Fruit fly (Drosophila melanogaster) whole organism, embryonic: Measurements from ENCODE around the gene mRpL19.

Experiments used
- Antp ChIP-seq: fragments of 200-800 bp; sonication (Bioruptor generic); optimal IDR thresholded peaks from 3 replicates; lab custom pipeline; 2016; ENCODE audit warnings: missing biosample characterization, missing genetic modification characterization
- Asciz ChIP-seq: fragments of 200-800 bp; sonication (Bioruptor generic); optimal IDR thresholded peaks from 2 replicates; lab custom pipeline; 2017; ENCODE audit warnings: missing biosample characterization, mild to moderate bottlenecking, missing genetic modification characterization, missing genetic modification reagents
- Atf-2 ChIP-seq: fragments of 200-800 bp; sonication (Bioruptor generic); optimal IDR thresholded peaks from 2 replicates; lab custom pipeline; 2016; ENCODE audit warnings: missing biosample characterization, missing genetic modification characterization
- CG1024 ChIP-seq: fragments of 200-800 bp; sonication (Bioruptor generic); IDR thresholded peaks from 2 replicates; pipeline ENCODE4 v1.3.6; 2022; ENCODE audit warnings: missing biosample characterization, missing genetic modification characterization
- CG11504 ChIP-seq: fragments of 200-800 bp; sonication (Bioruptor generic); optimal IDR thresholded peaks from 3 replicates; lab custom pipeline; 2019; ENCODE audit warnings: missing biosample characterization, mild to moderate bottlenecking, missing genetic modification characterization, moderate library complexity
- CG1233 ChIP-seq: fragments of 200-800 bp; sonication (Bioruptor generic); optimal IDR thresholded peaks from 4 replicates; lab custom pipeline; 2018; ENCODE audit warnings: missing biosample characterization, mild to moderate bottlenecking, missing genetic modification characterization
- CG13123 ChIP-seq: fragments of 200-800 bp; sonication (Bioruptor generic); optimal IDR thresholded peaks from 2 replicates; lab custom pipeline; 2016; ENCODE audit warnings: missing biosample characterization, missing genetic modification characterization
- CG1529 ChIP-seq: fragments of 200-800 bp; sonication (Bioruptor generic); optimal IDR thresholded peaks from 3 replicates; lab custom pipeline; 2018; ENCODE audit warnings: missing biosample characterization, missing genetic modification characterization
- CG15479 ChIP-seq: fragments of 200-800 bp; sonication (Bioruptor generic); optimal IDR thresholded peaks from 3 replicates; lab custom pipeline; 2019; ENCODE audit warnings: missing biosample characterization, mild to moderate bottlenecking, missing genetic modification characterization, moderate library complexity
- CG42726 ChIP-seq: fragments of 200-800 bp; sonication (Bioruptor generic); IDR thresholded peaks from 2 replicates; pipeline ENCODE4 v1.3.6; 2022; ENCODE audit warnings: missing biosample characterization, missing genetic modification characterization; ENCODE audit not compliant: partially characterized antibody
- CG6683 ChIP-seq: fragments of 200-800 bp; sonication (Bioruptor generic); optimal IDR thresholded peaks from 2 replicates; lab custom pipeline; 2017; ENCODE audit warnings: missing biosample characterization, mild to moderate bottlenecking, missing genetic modification characterization, missing genetic modification reagents
- CG6791 ChIP-seq: fragments of 200-800 bp; sonication (Bioruptor generic); IDR thresholded peaks from 3 replicates; pipeline ENCODE4 v1.3.6; 2022; ENCODE audit warnings: missing biosample characterization, missing genetic modification characterization; ENCODE audit not compliant: partially characterized antibody
- CG7357 ChIP-seq: fragments of 200-800 bp; sonication (Bioruptor generic); IDR thresholded peaks from 3 replicates; pipeline ENCODE4 v1.3.6; 2022; ENCODE audit warnings: missing biosample characterization, missing genetic modification characterization
- CG7928 ChIP-seq: fragments of 200-800 bp; sonication (Bioruptor generic); optimal IDR thresholded peaks from 2 replicates; lab custom pipeline; 2017; ENCODE audit warnings: missing biosample characterization, mild to moderate bottlenecking, missing genetic modification characterization
- CG8478 ChIP-seq: fragments of >200 bp; optimal IDR thresholded peaks from 2 replicates; lab custom pipeline; 2018
- CG9817 ChIP-seq: fragments of 200-800 bp; sonication (Bioruptor generic); optimal IDR thresholded peaks from 2 replicates; lab custom pipeline; 2018; ENCODE audit warnings: missing biosample characterization, mild to moderate bottlenecking, missing genetic modification characterization, moderate library complexity
- Camta ChIP-seq: fragments of 200-800 bp; sonication (Bioruptor generic); optimal IDR thresholded peaks from 2 replicates; lab custom pipeline; 2016; ENCODE audit warnings: missing biosample characterization, missing genetic modification characterization
- Fer1 ChIP-seq: fragments of 200-800 bp; sonication (Bioruptor generic); optimal IDR thresholded peaks from 2 replicates; lab custom pipeline; 2017; ENCODE audit warnings: missing biosample characterization, mild to moderate bottlenecking, missing genetic modification characterization
- Hmx ChIP-seq: fragments of 200-800 bp; sonication (Bioruptor generic); optimal IDR thresholded peaks from 2 replicates; lab custom pipeline; 2016; ENCODE audit warnings: missing biosample characterization, missing genetic modification characterization
- Hr78 ChIP-seq, 2 experiments: fragments of 200-800 bp in 1 of 2; fragments of >200 bp in 1 of 2; sonication (Bioruptor generic) in 1 of 2; optimal IDR thresholded peaks; 2 replicates each; lab custom pipeline; 2017 to 2019; ENCODE audit warnings: missing biosample characterization in 2 of 2, missing genetic modification characterization in 2 of 2, mild to moderate bottlenecking in 1 of 2, moderate library complexity in 1 of 2
- Optix ChIP-seq: fragments of 200-800 bp; sonication (Bioruptor generic); IDR thresholded peaks from 3 replicates; pipeline ENCODE4 v1.3.6; 2022; ENCODE audit warnings: missing biosample characterization, missing genetic modification characterization
- Poxn ChIP-seq: fragments of 200-800 bp; sonication (Bioruptor generic); IDR thresholded peaks from 2 replicates; pipeline ENCODE4 v1.3.6; 2022; ENCODE audit warnings: missing biosample characterization, missing genetic modification characterization
- Trl ChIP-seq, 3 experiments: fragments of >200 bp in 2 of 3; fragments of 200-800 bp in 1 of 3; sonication (Bioruptor generic) in 1 of 3; optimal IDR thresholded peaks; 2 replicates in 1 of 3; 3 replicates in 2 of 3; lab custom pipeline; 2016 to 2017; ENCODE audit warnings: missing biosample characterization in 1 of 3, missing genetic modification characterization in 1 of 3
- Xrp1 ChIP-seq: fragments of 200-800 bp; sonication (Bioruptor generic); IDR thresholded peaks from 2 replicates; pipeline ENCODE4 v1.3.6; 2022; ENCODE audit warnings: missing biosample characterization, missing genetic modification characterization
- abd-A ChIP-seq: fragments of 200-800 bp; sonication (Bioruptor generic); optimal IDR thresholded peaks from 3 replicates; lab custom pipeline; 2019; ENCODE audit warnings: missing biosample characterization, mild to moderate bottlenecking, missing genetic modification characterization, moderate library complexity
- ash1 ChIP-seq: fragments of 200-800 bp; sonication (Bioruptor generic); optimal IDR thresholded peaks from 2 replicates; lab custom pipeline; 2018; ENCODE audit warnings: missing biosample characterization, mild to moderate bottlenecking, missing genetic modification characterization
- chinmo ChIP-seq: fragments of 200-800 bp; sonication (Bioruptor generic); IDR thresholded peaks from 4 replicates; pipeline ENCODE4 v1.3.6; 2022; ENCODE audit warnings: missing biosample characterization, missing genetic modification characterization; ENCODE audit not compliant: partially characterized antibody
- dmrt11E ChIP-seq: fragments of 200-800 bp; sonication (Bioruptor generic); optimal IDR thresholded peaks from 3 replicates; lab custom pipeline; 2018; ENCODE audit warnings: missing biosample characterization, mild to moderate bottlenecking, missing genetic modification characterization, moderate library complexity
- emc ChIP-seq: fragments of 200-800 bp; sonication (Bioruptor generic); optimal IDR thresholded peaks from 2 replicates; lab custom pipeline; 2016; ENCODE audit warnings: missing biosample characterization, missing genetic modification characterization
- fd102C ChIP-seq: fragments of 200-800 bp; sonication (Bioruptor generic); optimal IDR thresholded peaks from 2 replicates; lab custom pipeline; 2018; ENCODE audit warnings: missing biosample characterization, mild to moderate bottlenecking, missing genetic modification characterization, moderate library complexity
- gcm2 ChIP-seq: fragments of 200-800 bp; sonication (Bioruptor generic); optimal IDR thresholded peaks from 2 replicates; lab custom pipeline; 2016; ENCODE audit warnings: missing biosample characterization, missing genetic modification characterization
- gem ChIP-seq: fragments of 200-800 bp; sonication (Bioruptor generic); optimal IDR thresholded peaks from 2 replicates; lab custom pipeline; 2019; ENCODE audit warnings: missing biosample characterization, mild to moderate bottlenecking, missing genetic modification characterization, moderate library complexity
- gfzf ChIP-seq: fragments of 200-800 bp; sonication (Bioruptor generic); optimal IDR thresholded peaks from 2 replicates; lab custom pipeline; 2016; ENCODE audit warnings: missing biosample characterization, mild to moderate bottlenecking, missing genetic modification characterization, moderate library complexity
- ham ChIP-seq: fragments of 200-800 bp; sonication (Bioruptor generic); IDR thresholded peaks from 2 replicates; pipeline ENCODE4 v1.3.6; 2022; ENCODE audit warnings: missing biosample characterization, missing genetic modification characterization
- kah ChIP-seq: fragments of 200-800 bp; sonication (Bioruptor generic); optimal IDR thresholded peaks from 2 replicates; lab custom pipeline; 2018; ENCODE audit warnings: missing biosample characterization, mild to moderate bottlenecking, missing genetic modification characterization
- lbe ChIP-seq: fragments of 200-800 bp; sonication (Bioruptor generic); optimal IDR thresholded peaks from 2 replicates; lab custom pipeline; 2016; ENCODE audit warnings: missing biosample characterization, mild to moderate bottlenecking, missing genetic modification characterization
- pita ChIP-seq: fragments of 200-800 bp; sonication (Bioruptor generic); optimal IDR thresholded peaks from 2 replicates; lab custom pipeline; 2017; ENCODE audit warnings: missing biosample characterization, mild to moderate bottlenecking, missing genetic modification characterization
- prd ChIP-seq, 3 experiments: fragments of >200 bp in 2 of 3; fragments of 200-800 bp in 1 of 3; sonication (Bioruptor generic) in 1 of 3; optimal IDR thresholded peaks in 2 of 3; IDR thresholded peaks in 1 of 3; 2 replicates in 2 of 3; 3 replicates in 1 of 3; pipeline versions ENCODE4 v1.3.6 to Lab custom; 2017 to 2022; ENCODE audit warnings: missing biosample characterization in 1 of 3, missing genetic modification characterization in 1 of 3
- pum ChIP-seq: fragments of 200-800 bp; sonication (Bioruptor generic); optimal IDR thresholded peaks from 2 replicates; lab custom pipeline; 2016; ENCODE audit warnings: missing biosample characterization, missing genetic modification characterization
- ranshi ChIP-seq: fragments of 200-800 bp; sonication (Bioruptor generic); IDR thresholded peaks from 2 replicates; pipeline ENCODE4 v1.3.6; 2022; ENCODE audit warnings: missing biosample characterization, missing genetic modification characterization
- schlank ChIP-seq: fragments of 200-800 bp; sonication (Bioruptor generic); optimal IDR thresholded peaks from 2 replicates; lab custom pipeline; 2018; ENCODE audit warnings: missing biosample characterization, mild to moderate bottlenecking, missing genetic modification characterization
- sens-2 ChIP-seq: fragments of 200-800 bp; sonication (Bioruptor generic); IDR thresholded peaks from 2 replicates; pipeline ENCODE4 v1.3.6; 2022; ENCODE audit warnings: missing biosample characterization, missing genetic modification characterization
- seq ChIP-seq: fragments of 200-800 bp; sonication (Bioruptor generic); IDR thresholded peaks from 2 replicates; pipeline ENCODE4 v1.3.6; 2022; ENCODE audit warnings: missing biosample characterization, missing genetic modification characterization
- shn ChIP-seq: fragments of 200-800 bp; sonication (Bioruptor generic); optimal IDR thresholded peaks from 3 replicates; lab custom pipeline; 2016; ENCODE audit warnings: missing biosample characterization, missing genetic modification characterization
- stwl ChIP-seq: fragments of 200-800 bp; sonication (Bioruptor generic); optimal IDR thresholded peaks from 3 replicates; lab custom pipeline; 2018; ENCODE audit warnings: missing biosample characterization, mild to moderate bottlenecking, missing genetic modification characterization, moderate library complexity
- sug ChIP-seq: fragments of 200-800 bp; optimal IDR thresholded peaks from 2 replicates; lab custom pipeline; 2019; ENCODE audit warnings: missing biosample characterization, mild to moderate bottlenecking, missing genetic modification characterization, moderate library complexity
- trem ChIP-seq: fragments of 200-800 bp; optimal IDR thresholded peaks from 3 replicates; lab custom pipeline; 2019; ENCODE audit warnings: missing biosample characterization, mild to moderate bottlenecking, missing genetic modification characterization, moderate library complexity
- vnd ChIP-seq: fragments of 200-800 bp; sonication (Bioruptor generic); IDR thresholded peaks from 3 replicates; pipeline ENCODE4 v1.3.6; 2022; ENCODE audit warnings: missing biosample characterization, missing genetic modification characterization; ENCODE audit not compliant: partially characterized antibody
- zf30C ChIP-seq: fragments of 200-800 bp; sonication (Bioruptor generic); optimal IDR thresholded peaks from 3 replicates; lab custom pipeline; 2018; ENCODE audit warnings: missing biosample characterization, mild to moderate bottlenecking, missing genetic modification characterization
- zfh2 ChIP-seq: fragments of 200-800 bp; sonication (Bioruptor generic); optimal IDR thresholded peaks from 2 replicates; lab custom pipeline; 2016; ENCODE audit warnings: missing biosample characterization, missing genetic modification characterization

The mRpL19 gene

DNA sequence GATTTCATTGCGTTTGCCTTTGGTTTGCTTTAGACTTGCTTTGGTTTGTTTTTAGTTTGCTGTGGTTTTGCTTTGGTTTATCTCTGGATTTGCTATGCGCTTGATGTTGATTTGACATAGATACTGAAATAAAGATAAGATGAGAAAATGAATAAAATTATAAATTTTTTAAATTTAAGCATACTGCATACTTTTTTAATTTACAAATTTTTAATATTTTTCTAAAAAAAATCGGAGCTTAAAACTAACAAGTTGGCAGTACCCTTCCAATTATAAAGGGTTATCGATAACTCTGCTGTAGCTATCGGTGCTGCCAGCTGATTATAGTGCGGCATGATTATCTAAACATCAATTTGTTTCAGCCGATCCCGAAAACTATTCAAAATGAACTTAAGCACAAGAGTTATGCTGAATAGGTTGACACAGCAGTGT lies at the start of gene mRpL19 (continued):
- TF ChIP-seq CG15479 (GFP tag; lab: Kevin White, UChicago), result no peak
- TF ChIP-seq CG1233, result no peak
- no peak for TF ChIP-seq shn
- TF ChIP-seq stwl, result peak; percentile 78
- peak; percentile 31 for TF ChIP-seq CG9817 (tag; lab: Kevin White, UChicago)
- TF ChIP-seq CG11504 (tag; lab: Kevin White, UChicago), result peak; percentile 60
- TF ChIP-seq lbe (GFP tag; lab: Kevin White, UChicago), result peak; percentile 52
- no peak for TF ChIP-seq CG6683
- no peak for TF ChIP-seq CG1024 (GFP tag; lab: Robert Waterston, UW)
- TF ChIP-seq Atf-2, result no peak
- TF ChIP-seq ranshi (GFP tag; lab: Robert Waterston, UW), result peak; percentile 11; the same call in 1 of the 2 replicates
- TF ChIP-seq sug (tag; lab: Kevin White, UChicago), result peak; percentile 61
- TF ChIP-seq CG42726 (GFP tag; lab: Robert Waterston, UW), result no peak
- no peak for TF ChIP-seq pita (GFP tag; lab: Kevin White, UChicago)
- TF ChIP-seq Fer1 (GFP tag; lab: Kevin White, UChicago), result peak; percentile 64
- no peak for TF ChIP-seq ham (GFP tag; lab: Robert Waterston, UW)
- no peak for TF ChIP-seq zf30C (GFP tag; lab: Kevin White, UChicago)
- no peak for TF ChIP-seq pum (GFP tag; lab: Kevin White, UChicago)
- peak; percentile 14 for TF ChIP-seq gfzf
- TF ChIP-seq Hr78 (GFP tag; optimal IDR thresholded peaks at IDR 0.05; lab: Kevin White, UChicago), result no peak
- TF ChIP-seq Trl (optimal IDR thresholded peaks at IDR 0.05; lab: Kevin White, UChicago), result no peak
- TF ChIP-seq Trl (GFP tag; optimal IDR thresholded peaks at IDR 0.05; lab: Kevin White, UChicago), result no peak
- TF ChIP-seq CG7928 (GFP tag; lab: Kevin White, UChicago), result no peak
- peak; percentile 36; the same call in 1 of the 2 replicates for TF ChIP-seq Xrp1 (GFP tag; lab: Robert Waterston, UW)
- no peak for TF ChIP-seq Camta (GFP tag; lab: Kevin White, UChicago)
- no peak for TF ChIP-seq gcm2
- no peak for TF ChIP-seq seq (GFP tag; lab: Robert Waterston, UW)
- peak; percentile 62; the same call in 2 of the 3 replicates for TF ChIP-seq CG6791 (GFP tag; lab: Robert Waterston, UW)
- no peak for TF ChIP-seq emc (GFP tag; lab: Kevin White, UChicago)
- TF ChIP-seq zfh2 (GFP tag; lab: Kevin White, UChicago), result no peak
- peak; percentile 100 for TF ChIP-seq trem
- no peak for TF ChIP-seq prd (optimal IDR thresholded peaks at IDR 0.05; lab: Kevin White, UChicago)
- no peak for TF ChIP-seq prd (GFP tag; IDR thresholded peaks at IDR 0.05; lab: Robert Waterston, UW)
- TF ChIP-seq Antp, result no peak
- TF ChIP-seq CG1529, result no peak
- no peak for TF ChIP-seq kah (GFP tag; lab: Kevin White, UChicago)
- TF ChIP-seq schlank (tag; lab: Kevin White, UChicago), result no peak
- TF ChIP-seq gem (tag; lab: Kevin White, UChicago), result peak; percentile 70
- TF ChIP-seq vnd (GFP tag; lab: Robert Waterston, UW), result peak; percentile 52; the same call in 2 of the 3 replicates
- TF ChIP-seq CG8478 (lab: Kevin White, UChicago), result no peak
- no peak for TF ChIP-seq sens-2 (GFP tag; lab: Robert Waterston, UW)
- TF ChIP-seq dmrt11E, result peak; percentile 34
- TF ChIP-seq abd-A (tag; lab: Kevin White, UChicago), result no peak
- TF ChIP-seq Asciz (GFP tag; lab: Kevin White, UChicago), result no peak
- TF ChIP-seq fd102C (GFP tag; lab: Kevin White, UChicago), result no peak
- TF ChIP-seq Poxn (GFP tag; lab: Robert Waterston, UW), result no peak
- no peak for TF ChIP-seq CG7357 (GFP tag; lab: Robert Waterston, UW)
- no peak for TF ChIP-seq ash1 (GFP tag; lab: Kevin White, UChicago)
- TF ChIP-seq Hmx, result no peak
- TF ChIP-seq chinmo (GFP tag; lab: Robert Waterston, UW), result 0 out of 4 replicates have a peak, but pooled peaks have one; percentile 40
- TF ChIP-seq CG13123, result peak; percentile 6
- TF ChIP-seq Optix (GFP tag; lab: Robert Waterston, UW), result no peak
